Worm (Caenorhabditis elegans) whole organism, L2 larva: Measurements from ENCODE around the gene mob-4.

ENCODE experiments used
- ZK546.5 ChIP-seq: sonication (generic microtip); optimal IDR thresholded peaks from 2 replicates; lab custom pipeline; 2017; ENCODE audit warnings: missing biosample characterization, missing genetic modification characterization
- aly-2 ChIP-seq: fragments of 150-350 bp; optimal IDR thresholded peaks from 2 replicates; lab custom pipeline; 2014; ENCODE audit warnings: missing biosample characterization, missing genetic modification characterization
- ceh-82 ChIP-seq: fragments of 150-350 bp; optimal IDR thresholded peaks from 2 replicates; lab custom pipeline; 2014; ENCODE audit warnings: missing biosample characterization, missing genetic modification characterization
- elt-3 ChIP-seq: sonication (generic microtip); optimal IDR thresholded peaks from 2 replicates; lab custom pipeline; 2017; ENCODE audit warnings: missing biosample characterization, missing genetic modification characterization
- nhr-11 ChIP-seq: fragments of 150-350 bp; optimal IDR thresholded peaks from 2 replicates; lab custom pipeline; 2014; ENCODE audit warnings: missing biosample characterization, missing genetic modification characterization
- snpc-4 ChIP-seq: fragments of 150-350 bp; optimal IDR thresholded peaks from 2 replicates; lab custom pipeline; 2014; ENCODE audit warnings: missing biosample characterization, missing genetic modification characterization

DNA sequence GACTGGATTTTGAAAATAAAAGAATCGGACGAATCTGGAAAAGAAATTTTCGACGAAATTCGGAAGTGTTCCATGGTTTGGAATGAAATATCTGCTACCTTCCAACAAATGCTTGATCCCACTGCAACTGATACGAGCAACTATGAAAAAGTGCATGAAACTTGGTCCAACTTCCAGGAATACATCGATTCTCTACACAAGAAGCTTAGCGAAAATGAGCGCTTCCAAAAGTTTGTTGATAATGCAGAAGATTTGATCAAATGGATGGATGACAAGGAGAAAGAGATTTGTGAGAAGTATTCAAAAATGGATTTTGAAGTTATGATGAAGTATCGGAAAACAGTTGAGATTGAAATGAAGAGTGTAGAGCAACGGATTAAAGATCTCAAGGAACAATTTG, 42.3 kb upstream of the mob-4 start:
- no peak for TF ChIP-seq aly-2 (tag; lab: Kevin White, UChicago)
- TF ChIP-seq elt-3 (tag; lab: Kevin White, UChicago), result no peak
- no peak for TF ChIP-seq ceh-82
- no peak for TF ChIP-seq nhr-11
- no peak for TF ChIP-seq ZK546.5
- TF ChIP-seq snpc-4 (tag; lab: Kevin White, UChicago), result no peak
